Worm (Caenorhabditis elegans) whole organism, L1 larva: ENCODE data around the gene copb-1.

Experiments used
- C04F5.9 ChIP-seq: sonication (generic microtip); optimal IDR thresholded peaks from 2 replicates; lab custom pipeline; 2016; ENCODE audit warnings: missing genetic modification characterization, missing compliant biosample characterization
- Y116A8C.19 ChIP-seq: sonication (generic microtip); optimal IDR thresholded peaks from 2 replicates; lab custom pipeline; 2016; ENCODE audit warnings: missing compliant biosample characterization, missing genetic modification characterization, borderline replicate concordance
- alr-1 ChIP-seq: fragments of 200-800 bp; sonication (Bioruptor generic); optimal IDR thresholded peaks from 2 replicates; lab custom pipeline; 2018; ENCODE audit warnings: borderline replicate concordance, mild to moderate bottlenecking, missing genetic modification characterization, missing compliant biosample characterization
- aly-2 ChIP-seq: fragments of 150-350 bp; optimal IDR thresholded peaks from 2 replicates; lab custom pipeline; 2014; ENCODE audit warnings: missing biosample characterization, missing genetic modification characterization
- blmp-1 ChIP-seq: fragments of 150-350 bp; optimal IDR thresholded peaks from 2 replicates; lab custom pipeline; 2014; ENCODE audit warnings: missing biosample characterization, missing genetic modification characterization
- ceh-63 ChIP-seq: fragments of 200-800 bp; sonication (Bioruptor generic); optimal IDR thresholded peaks from 2 replicates; lab custom pipeline; 2018; ENCODE audit warnings: mild to moderate bottlenecking, missing genetic modification characterization, missing compliant biosample characterization
- ceh-8 ChIP-seq: fragments of 200-800 bp; sonication (Bioruptor generic); optimal IDR thresholded peaks from 2 replicates; lab custom pipeline; 2018; ENCODE audit warnings: mild to moderate bottlenecking, missing genetic modification characterization, moderate library complexity, missing compliant biosample characterization
- ceh-90 ChIP-seq: sonication (generic microtip); optimal IDR thresholded peaks from 2 replicates; lab custom pipeline; 2016; ENCODE audit warnings: missing genetic modification characterization, missing compliant biosample characterization
- ces-1 ChIP-seq: fragments of 150-350 bp; optimal IDR thresholded peaks from 2 replicates; lab custom pipeline; 2014; ENCODE audit warnings: missing biosample characterization, missing genetic modification reagents, missing genetic modification characterization
- efl-1 ChIP-seq, 4 experiments: fragments of 150-350 bp; optimal IDR thresholded peaks in 3 of 4; peaks in 1 of 4; 1 replicate in 1 of 4; 2 replicates in 3 of 4; lab custom pipeline; 2014; ENCODE audit warnings: missing biosample characterization in 2 of 4, missing genetic modification characterization in 2 of 4, missing genetic modification reagents in 2 of 4
- efl-3 ChIP-seq: fragments of 200-800 bp; sonication (Bioruptor generic); optimal IDR thresholded peaks from 2 replicates; lab custom pipeline; 2018; ENCODE audit warnings: mild to moderate bottlenecking, missing genetic modification characterization, missing compliant biosample characterization
- elt-3 ChIP-seq, 6 experiments: fragments of 150-350 bp in 1 of 6; sonication (generic microtip); optimal IDR thresholded peaks; 2 replicates each; lab custom pipeline; 2017 to 2018; ENCODE audit warnings: missing biosample characterization in 6 of 6, missing genetic modification characterization in 6 of 6, inconsistent platforms in 1 of 6
- ets-5 ChIP-seq: fragments of 200-800 bp; sonication (Bioruptor generic); IDR thresholded peaks from 2 replicates; pipeline ENCODE4 v1.3.6; 2022; ENCODE audit warnings: missing genetic modification characterization, missing compliant biosample characterization
- fkh-10 ChIP-seq: sonication (generic microtip); optimal IDR thresholded peaks from 2 replicates; lab custom pipeline; 2017; ENCODE audit warnings: missing biosample characterization, missing genetic modification reagents, missing genetic modification characterization
- fkh-4 ChIP-seq: sonication (generic microtip); optimal IDR thresholded peaks from 2 replicates; lab custom pipeline; 2016; ENCODE audit warnings: missing compliant biosample characterization, missing genetic modification characterization, borderline replicate concordance
- fkh-8 ChIP-seq: sonication (generic microtip); optimal IDR thresholded peaks from 2 replicates; lab custom pipeline; 2016; ENCODE audit warnings: mild to moderate bottlenecking, missing genetic modification characterization, missing compliant biosample characterization
- fos-1 ChIP-seq: fragments of 150-350 bp; optimal IDR thresholded peaks from 2 replicates; lab custom pipeline; 2014; ENCODE audit warnings: missing biosample characterization, missing genetic modification characterization
- irx-1 ChIP-seq: sonication (generic microtip); optimal IDR thresholded peaks from 2 replicates; lab custom pipeline; 2016; ENCODE audit warnings: missing genetic modification characterization, missing compliant biosample characterization
- isw-1 ChIP-seq: fragments of 200-800 bp; sonication (Bioruptor generic); IDR thresholded peaks from 2 replicates; pipeline ENCODE4 v1.3.6; 2022; ENCODE audit warnings: missing genetic modification characterization, missing compliant biosample characterization
- lin-13 ChIP-seq: fragments of 150-350 bp; optimal IDR thresholded peaks from 2 replicates; lab custom pipeline; 2014; ENCODE audit warnings: missing biosample characterization, missing genetic modification reagents, missing genetic modification characterization
- lin-39 ChIP-seq: fragments of 150-350 bp; optimal IDR thresholded peaks from 2 replicates; lab custom pipeline; 2014; ENCODE audit warnings: missing biosample characterization, missing genetic modification reagents, missing genetic modification characterization
- lsy-2 ChIP-seq, 2 experiments: fragments of 150-350 bp; optimal IDR thresholded peaks; 2 replicates each; lab custom pipeline; 2014; ENCODE audit warnings: missing biosample characterization in 2 of 2, missing genetic modification characterization in 2 of 2
- mab-9 ChIP-seq: fragments of 200-800 bp; sonication (Bioruptor generic); IDR thresholded peaks from 2 replicates; pipeline ENCODE4 v1.3.6; 2022; ENCODE audit warnings: missing genetic modification reagents, missing genetic modification characterization, missing compliant biosample characterization
- mef-2 ChIP-seq: fragments of 150-350 bp; optimal IDR thresholded peaks from 2 replicates; lab custom pipeline; 2014; ENCODE audit warnings: missing biosample characterization, missing genetic modification characterization
- mep-1 ChIP-seq: fragments of 150-350 bp; optimal IDR thresholded peaks from 2 replicates; lab custom pipeline; 2014; ENCODE audit warnings: missing biosample characterization, missing genetic modification characterization
- nhr-12 ChIP-seq: sonication (generic microtip); optimal IDR thresholded peaks from 2 replicates; lab custom pipeline; 2017; ENCODE audit warnings: missing biosample characterization, missing genetic modification characterization
- nhr-19 ChIP-seq: fragments of 200-800 bp; sonication (Bioruptor generic); conservative IDR thresholded peaks from 2 replicates; pipeline ENCODE4 v1.3.6; 2022; ENCODE audit warnings: missing genetic modification characterization, missing compliant biosample characterization
- nhr-20 ChIP-seq: sonication (generic microtip); optimal IDR thresholded peaks from 2 replicates; lab custom pipeline; 2016; ENCODE audit warnings: mild to moderate bottlenecking, missing genetic modification characterization, missing compliant biosample characterization
- nhr-237 ChIP-seq: fragments of 150-350 bp; optimal IDR thresholded peaks from 2 replicates; lab custom pipeline; 2014; ENCODE audit warnings: missing biosample characterization, missing genetic modification characterization
- nhr-28 ChIP-seq: fragments of 150-350 bp; optimal IDR thresholded peaks from 2 replicates; lab custom pipeline; 2014; ENCODE audit warnings: missing biosample characterization, missing genetic modification characterization
- nhr-71 ChIP-seq: sonication (generic microtip); optimal IDR thresholded peaks from 2 replicates; lab custom pipeline; 2016; ENCODE audit warnings: mild to moderate bottlenecking, missing genetic modification characterization, moderate library complexity, missing compliant biosample characterization
- nhr-90 ChIP-seq: sonication (generic microtip); optimal IDR thresholded peaks from 2 replicates; lab custom pipeline; 2016; ENCODE audit warnings: mild to moderate bottlenecking, missing genetic modification characterization, missing compliant biosample characterization; ENCODE audit not compliant: poor library complexity
- pag-3 ChIP-seq: sonication (generic microtip); optimal IDR thresholded peaks from 2 replicates; lab custom pipeline; 2017; ENCODE audit warnings: missing genetic modification characterization, mild to moderate bottlenecking, missing compliant biosample characterization, antibody characterized with exemption, borderline replicate concordance; ENCODE audit not compliant: insufficient read depth
- pax-3 ChIP-seq: fragments of 200-800 bp; sonication (Bioruptor generic); optimal IDR thresholded peaks from 2 replicates; lab custom pipeline; 2018; ENCODE audit warnings: mild to moderate bottlenecking, missing genetic modification characterization, moderate library complexity, missing compliant biosample characterization
- pqm-1 ChIP-seq: sonication (generic microtip); optimal IDR thresholded peaks from 3 replicates; lab custom pipeline; 2017; ENCODE audit warnings: missing biosample characterization, missing genetic modification characterization
- rnt-1 ChIP-seq: sonication (generic microtip); optimal IDR thresholded peaks from 2 replicates; lab custom pipeline; 2016; ENCODE audit warnings: mild to moderate bottlenecking, missing genetic modification characterization, moderate library complexity, missing compliant biosample characterization
- sox-4 ChIP-seq: sonication (generic microtip); optimal IDR thresholded peaks from 2 replicates; lab custom pipeline; 2016; ENCODE audit warnings: missing genetic modification characterization, missing compliant biosample characterization
- tlp-1 ChIP-seq: fragments of 150-350 bp; optimal IDR thresholded peaks from 2 replicates; lab custom pipeline; 2014; ENCODE audit warnings: missing biosample characterization, missing genetic modification characterization
- unc-30 ChIP-seq: sonication (generic microtip); optimal IDR thresholded peaks from 2 replicates; lab custom pipeline; 2017; ENCODE audit warnings: missing biosample characterization, missing genetic modification characterization
- unc-86 ChIP-seq: sonication (generic microtip); optimal IDR thresholded peaks from 2 replicates; lab custom pipeline; 2016; ENCODE audit warnings: missing genetic modification characterization, missing compliant biosample characterization
- unc-98 ChIP-seq: fragments of 200-800 bp; sonication (Bioruptor generic); IDR thresholded peaks from 2 replicates; pipeline ENCODE4 v1.3.6; 2022; ENCODE audit warnings: missing genetic modification characterization, missing compliant biosample characterization
- zag-1 ChIP-seq: fragments of 150-350 bp; optimal IDR thresholded peaks from 2 replicates; lab custom pipeline; 2014; ENCODE audit warnings: missing biosample characterization, missing genetic modification characterization
- ztf-11 ChIP-seq, 2 experiments: sonication (generic microtip); optimal IDR thresholded peaks; 2 replicates each; lab custom pipeline; 2016 to 2017; ENCODE audit warnings: missing genetic modification characterization in 2 of 2, missing biosample characterization in 1 of 2, missing compliant biosample characterization in 1 of 2
- ztf-4 ChIP-seq: fragments of 150-350 bp; optimal IDR thresholded peaks from 2 replicates; lab custom pipeline; 2014; ENCODE audit warnings: missing biosample characterization, missing genetic modification characterization

The copb-1 gene

DNA sequence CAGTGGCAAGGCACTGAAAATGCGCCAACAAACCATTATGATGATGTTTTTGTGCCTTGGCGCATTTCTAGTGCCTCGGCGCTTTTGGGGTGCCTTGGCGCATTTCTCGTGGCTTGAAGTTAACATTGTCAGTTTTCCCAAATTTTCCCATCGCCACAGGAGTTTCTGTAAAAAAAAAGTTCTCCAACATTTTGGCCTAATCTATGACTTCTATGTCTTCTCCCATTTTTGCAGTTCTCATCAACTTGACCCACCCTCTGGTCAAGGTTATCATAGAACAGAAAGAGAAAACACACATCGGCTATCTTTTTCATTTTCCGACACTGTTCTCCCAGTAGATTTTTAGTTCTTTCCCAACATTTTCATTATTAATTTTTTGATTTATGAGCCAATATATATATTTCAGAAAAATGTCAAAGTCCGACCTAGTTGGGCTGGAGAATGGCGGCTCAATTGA is 40.1 kb upstream of the copb-1 start, which contains the start of the genes B0454.26 and B0454.5:
Gene B0454.26, minus strand, starts transcription at position 101 of the 457 bp plus-strand sequence.
Gene B0454.5, plus strand, starts transcription at position 407 of the 457 bp plus-strand sequence.
- TF ChIP-seq blmp-1 (tag; lab: Kevin White, UChicago) (peak; percentile 58), C04F5.9 (no peak), zag-1 (tag; lab: Kevin White, UChicago) (no peak), efl-1 (optimal IDR thresholded peaks at IDR 0.05; lab: Kevin White, UChicago) (no peak), efl-1 (GFP tag; optimal IDR thresholded peaks at IDR 0.05 in 1 of 2; lab: Kevin White, UChicago) (peak in 1 of 2 experiments; percentile 2)

- TF ChIP-seq C04F5.9 (no peak), mab-9 (GFP tag; lab: Robert Waterston, UW) (no peak), ztf-11 (tag; optimal IDR thresholded peaks at IDR 0.05; lab: Kevin White, UChicago) (no peak), pax-3 (no peak), pag-3 (no peak), elt-3 (tag; optimal IDR thresholded peaks at IDR 0.05; lab: Kevin White, UChicago) (no peak), nhr-237 (no peak), ceh-63 (no peak), ets-5 (no peak), nhr-71 (no peak)
- TF ChIP-seq, all 84 proteins: peak for 0
Observed at ce11 chrII:3043358-3043757, 35.2 kb upstream of the copb-1 start, which contains the start of gene B0454.8. TSS of gene B0454.8 (minus strand) at chrII:3043458.

- TF ChIP-seq irx-1 (no peak), Y116A8C.19 (tag; lab: Kevin White, UChicago) (no peak), nhr-20 (tag; lab: Kevin White, UChicago) (no peak), unc-98 (no peak), nhr-71 (no peak), nhr-90 (no peak), mep-1 (tag; lab: Kevin White, UChicago) (no peak), unc-86 (tag; lab: Kevin White, UChicago) (no peak), nhr-12 (tag; lab: Kevin White, UChicago) (no peak)
Observed at ce11 chrII:3044023-3044422, 34.6 kb upstream of the copb-1 start, which contains the start of gene sri-29. TSS of gene sri-29 (plus strand) at chrII:3044323.

ce11 chrII:3045422-3045821 is 33.2 kb upstream of the copb-1 start:
- TF ChIP-seq fkh-10 (GFP tag; lab: Kevin White, UChicago), result no peak

ce11 chrII:3045875-3046274 is 32.7 kb upstream of the copb-1 start, which contains the start of gene sri-30:
TSS of gene sri-30 (plus strand) at chrII:3046175.
- TF ChIP-seq lin-39 (tag; lab: Kevin White, UChicago) (no peak), isw-1 (GFP tag; lab: Robert Waterston, UW) (no peak), ceh-8 (GFP tag; lab: Kevin White, UChicago) (no peak), nhr-19 (no peak), efl-3 (GFP tag; lab: Kevin White, UChicago) (no peak), C04F5.9 (no peak), nhr-28 (tag; lab: Kevin White, UChicago) (no peak), mef-2 (tag; lab: Kevin White, UChicago) (no peak), lin-13 (GFP tag; lab: Kevin White, UChicago) (no peak), ztf-4 (tag; lab: Kevin White, UChicago) (no peak), pqm-1 (tag; lab: Kevin White, UChicago) (no peak), unc-30 (tag; lab: Kevin White, UChicago) (no peak)

ce11 chrII:3048378-3048777 is 30.2 kb upstream of the copb-1 start, which contains the start of gene sri-28:
TSS of gene sri-28 (plus strand) at chrII:3048678.
- TF ChIP-seq nhr-237 (no peak), Y116A8C.19 (tag; lab: Kevin White, UChicago) (no peak), lsy-2 (tag; optimal IDR thresholded peaks at IDR 0.05; lab: Kevin White, UChicago) (no peak), fkh-4 (tag; lab: Kevin White, UChicago) (no peak), alr-1 (no peak), fos-1 (no peak), fkh-8 (no peak), tlp-1 (no peak), blmp-1 (tag; lab: Kevin White, UChicago) (no peak), nhr-20 (tag; lab: Kevin White, UChicago) (no peak), rnt-1 (no peak), sox-4 (no peak), ceh-90 (tag; lab: Kevin White, UChicago) (no peak), aly-2 (tag; lab: Kevin White, UChicago) (no peak), nhr-12 (tag; lab: Kevin White, UChicago) (no peak), ces-1 (GFP tag; lab: Kevin White, UChicago) (no peak)
